Worm (Caenorhabditis elegans) whole organism, L1 larva: ENCODE results near the gene cdr-1.

Source experiments
- C16A3.4 ChIP-seq: fragments of 150-350 bp; optimal IDR thresholded peaks from 2 replicates; lab custom pipeline; 2014; ENCODE audit warnings: missing biosample characterization, missing genetic modification characterization
- C34B4.2 ChIP-seq: sonication (generic microtip); optimal IDR thresholded peaks from 2 replicates; lab custom pipeline; 2017; ENCODE audit warnings: mild to moderate bottlenecking, missing genetic modification characterization, missing compliant biosample characterization
- F16B12.6 ChIP-seq: fragments of 150-350 bp; optimal IDR thresholded peaks from 2 replicates; lab custom pipeline; 2014; ENCODE audit warnings: missing biosample characterization, missing genetic modification characterization
- alr-1 ChIP-seq: fragments of 200-800 bp; sonication (Bioruptor generic); optimal IDR thresholded peaks from 2 replicates; lab custom pipeline; 2018; ENCODE audit warnings: borderline replicate concordance, mild to moderate bottlenecking, missing genetic modification characterization, missing compliant biosample characterization
- aly-2 ChIP-seq: fragments of 150-350 bp; optimal IDR thresholded peaks from 2 replicates; lab custom pipeline; 2014; ENCODE audit warnings: missing biosample characterization, missing genetic modification characterization
- ama-1 ChIP-seq: fragments of 150-350 bp; optimal IDR thresholded peaks from 2 replicates; lab custom pipeline; 2014
- blmp-1 ChIP-seq: fragments of 150-350 bp; optimal IDR thresholded peaks from 2 replicates; lab custom pipeline; 2014; ENCODE audit warnings: missing biosample characterization, missing genetic modification characterization
- ceh-88 ChIP-seq: fragments of 200-800 bp; sonication (Bioruptor generic); IDR thresholded peaks from 2 replicates; pipeline ENCODE4 v1.3.6; 2022; ENCODE audit warnings: missing genetic modification characterization, missing compliant biosample characterization
- ces-1 ChIP-seq: fragments of 150-350 bp; optimal IDR thresholded peaks from 2 replicates; lab custom pipeline; 2014; ENCODE audit warnings: missing biosample characterization, missing genetic modification reagents, missing genetic modification characterization
- dpl-1 ChIP-seq, 3 experiments: fragments of 150-350 bp in 2 of 3; sonication (generic microtip) in 1 of 3; optimal IDR thresholded peaks; 2 replicates each; lab custom pipeline; 2014 to 2017; ENCODE audit warnings: missing biosample characterization in 3 of 3, missing genetic modification characterization in 3 of 3, missing genetic modification reagents in 3 of 3
- dsc-1 ChIP-seq: sonication (generic microtip); optimal IDR thresholded peaks from 2 replicates; lab custom pipeline; 2016; ENCODE audit warnings: mild to moderate bottlenecking, missing genetic modification characterization, missing compliant biosample characterization
- efl-3 ChIP-seq: fragments of 200-800 bp; sonication (Bioruptor generic); optimal IDR thresholded peaks from 2 replicates; lab custom pipeline; 2018; ENCODE audit warnings: mild to moderate bottlenecking, missing genetic modification characterization, missing compliant biosample characterization
- egl-13 ChIP-seq: sonication (generic microtip); optimal IDR thresholded peaks from 2 replicates; lab custom pipeline; 2016; ENCODE audit warnings: missing genotype, missing genetic modification reagents, missing genetic modification characterization, missing compliant biosample characterization
- elt-3 ChIP-seq, 6 experiments: fragments of 150-350 bp in 1 of 6; sonication (generic microtip); optimal IDR thresholded peaks; 2 replicates each; lab custom pipeline; 2017 to 2018; ENCODE audit warnings: missing biosample characterization in 6 of 6, missing genetic modification characterization in 6 of 6, inconsistent platforms in 1 of 6
- ets-5 ChIP-seq: fragments of 200-800 bp; sonication (Bioruptor generic); IDR thresholded peaks from 2 replicates; pipeline ENCODE4 v1.3.6; 2022; ENCODE audit warnings: missing genetic modification characterization, missing compliant biosample characterization
- fkh-10 ChIP-seq: sonication (generic microtip); optimal IDR thresholded peaks from 2 replicates; lab custom pipeline; 2017; ENCODE audit warnings: missing biosample characterization, missing genetic modification reagents, missing genetic modification characterization
- fkh-4 ChIP-seq: sonication (generic microtip); optimal IDR thresholded peaks from 2 replicates; lab custom pipeline; 2016; ENCODE audit warnings: missing compliant biosample characterization, missing genetic modification characterization, borderline replicate concordance
- hlh-17 ChIP-seq: fragments of 200-800 bp; sonication (Bioruptor generic); optimal IDR thresholded peaks from 2 replicates; lab custom pipeline; 2018; ENCODE audit warnings: missing genetic modification characterization, mild to moderate bottlenecking, missing compliant biosample characterization, moderate library complexity, borderline replicate concordance
- jun-1 ChIP-seq: fragments of 150-350 bp; optimal IDR thresholded peaks from 2 replicates; lab custom pipeline; 2014; ENCODE audit warnings: missing biosample characterization, missing genetic modification reagents, missing genetic modification characterization
- lin-14 ChIP-seq: fragments of 200-800 bp; sonication (Bioruptor generic); optimal IDR thresholded peaks from 2 replicates; lab custom pipeline; 2018; ENCODE audit warnings: mild to moderate bottlenecking, missing genetic modification characterization, moderate library complexity, missing compliant biosample characterization
- lin-15B ChIP-seq: fragments of 150-350 bp; sonication (generic microtip); optimal IDR thresholded peaks from 3 replicates; lab custom pipeline; 2014; ENCODE audit warnings: missing biosample characterization, missing genetic modification characterization
- lin-39 ChIP-seq: fragments of 150-350 bp; optimal IDR thresholded peaks from 2 replicates; lab custom pipeline; 2014; ENCODE audit warnings: missing biosample characterization, missing genetic modification reagents, missing genetic modification characterization
- lir-3 ChIP-seq: sonication (generic microtip); optimal IDR thresholded peaks from 2 replicates; lab custom pipeline; 2016; ENCODE audit warnings: mild to moderate bottlenecking, missing genetic modification characterization, moderate library complexity, missing compliant biosample characterization; ENCODE audit not compliant: poor library complexity
- lsy-2 ChIP-seq, 2 experiments: fragments of 150-350 bp; optimal IDR thresholded peaks; 2 replicates each; lab custom pipeline; 2014; ENCODE audit warnings: missing biosample characterization in 2 of 2, missing genetic modification characterization in 2 of 2
- mdl-1 ChIP-seq, 2 experiments: fragments of 150-350 bp; optimal IDR thresholded peaks; 2 replicates each; lab custom pipeline; 2014 to 2017; ENCODE audit warnings: missing biosample characterization in 2 of 2, missing genetic modification characterization in 2 of 2, inconsistent platforms in 1 of 2
- nhr-11 ChIP-seq: fragments of 150-350 bp; optimal IDR thresholded peaks from 2 replicates; lab custom pipeline; 2014; ENCODE audit warnings: missing biosample characterization, missing genetic modification characterization
- nhr-12 ChIP-seq: sonication (generic microtip); optimal IDR thresholded peaks from 2 replicates; lab custom pipeline; 2017; ENCODE audit warnings: missing biosample characterization, missing genetic modification characterization
- nhr-19 ChIP-seq: fragments of 200-800 bp; sonication (Bioruptor generic); conservative IDR thresholded peaks from 2 replicates; pipeline ENCODE4 v1.3.6; 2022; ENCODE audit warnings: missing genetic modification characterization, missing compliant biosample characterization
- nhr-28 ChIP-seq: fragments of 150-350 bp; optimal IDR thresholded peaks from 2 replicates; lab custom pipeline; 2014; ENCODE audit warnings: missing biosample characterization, missing genetic modification characterization
- nhr-71 ChIP-seq: sonication (generic microtip); optimal IDR thresholded peaks from 2 replicates; lab custom pipeline; 2016; ENCODE audit warnings: mild to moderate bottlenecking, missing genetic modification characterization, moderate library complexity, missing compliant biosample characterization
- nhr-76 ChIP-seq: sonication (generic microtip); optimal IDR thresholded peaks from 2 replicates; lab custom pipeline; 2017; ENCODE audit warnings: missing biosample characterization, missing genetic modification characterization
- nhr-84 ChIP-seq: sonication (generic microtip); optimal IDR thresholded peaks from 2 replicates; lab custom pipeline; 2017; ENCODE audit warnings: missing biosample characterization, missing genetic modification characterization
- nhr-90 ChIP-seq: sonication (generic microtip); optimal IDR thresholded peaks from 2 replicates; lab custom pipeline; 2016; ENCODE audit warnings: mild to moderate bottlenecking, missing genetic modification characterization, missing compliant biosample characterization; ENCODE audit not compliant: poor library complexity
- pag-3 ChIP-seq: sonication (generic microtip); optimal IDR thresholded peaks from 2 replicates; lab custom pipeline; 2017; ENCODE audit warnings: missing genetic modification characterization, mild to moderate bottlenecking, missing compliant biosample characterization, antibody characterized with exemption, borderline replicate concordance; ENCODE audit not compliant: insufficient read depth
- pax-3 ChIP-seq: fragments of 200-800 bp; sonication (Bioruptor generic); optimal IDR thresholded peaks from 2 replicates; lab custom pipeline; 2018; ENCODE audit warnings: mild to moderate bottlenecking, missing genetic modification characterization, moderate library complexity, missing compliant biosample characterization
- pqm-1 ChIP-seq: sonication (generic microtip); optimal IDR thresholded peaks from 3 replicates; lab custom pipeline; 2017; ENCODE audit warnings: missing biosample characterization, missing genetic modification characterization
- rnt-1 ChIP-seq: sonication (generic microtip); optimal IDR thresholded peaks from 2 replicates; lab custom pipeline; 2016; ENCODE audit warnings: mild to moderate bottlenecking, missing genetic modification characterization, moderate library complexity, missing compliant biosample characterization
- snpc-4 ChIP-seq: fragments of 150-350 bp; optimal IDR thresholded peaks from 2 replicates; lab custom pipeline; 2014; ENCODE audit warnings: missing biosample characterization, missing genetic modification characterization
- snu-23 ChIP-seq: sonication (generic microtip); optimal IDR thresholded peaks from 2 replicates; lab custom pipeline; 2016; ENCODE audit warnings: missing genetic modification characterization, missing compliant biosample characterization
- sptf-1 ChIP-seq: fragments of 150-350 bp; optimal IDR thresholded peaks from 2 replicates; lab custom pipeline; 2014; ENCODE audit warnings: missing biosample characterization, missing genetic modification characterization
- tbx-2 ChIP-seq: sonication (generic microtip); optimal IDR thresholded peaks from 2 replicates; lab custom pipeline; 2016; ENCODE audit warnings: missing genetic modification characterization, missing compliant biosample characterization
- tlp-1 ChIP-seq: fragments of 150-350 bp; optimal IDR thresholded peaks from 2 replicates; lab custom pipeline; 2014; ENCODE audit warnings: missing biosample characterization, missing genetic modification characterization
- unc-130 ChIP-seq: fragments of 150-350 bp; optimal IDR thresholded peaks from 2 replicates; lab custom pipeline; 2017; ENCODE audit warnings: missing biosample characterization, missing genetic modification characterization, inconsistent platforms
- unc-62 ChIP-seq: fragments of 150-350 bp; optimal IDR thresholded peaks from 2 replicates; lab custom pipeline; 2014; ENCODE audit warnings: missing biosample characterization, missing genetic modification reagents, missing genetic modification characterization
- xbp-1 ChIP-seq: sonication (generic microtip); optimal IDR thresholded peaks from 2 replicates; lab custom pipeline; 2016; ENCODE audit warnings: missing genetic modification characterization, missing compliant biosample characterization
- zip-4 ChIP-seq: fragments of 200-800 bp; sonication (Bioruptor generic); optimal IDR thresholded peaks from 2 replicates; lab custom pipeline; 2018; ENCODE audit warnings: mild to moderate bottlenecking, missing genetic modification characterization, moderate library complexity, missing compliant biosample characterization
- ztf-4 ChIP-seq: fragments of 150-350 bp; optimal IDR thresholded peaks from 2 replicates; lab custom pipeline; 2014; ENCODE audit warnings: missing biosample characterization, missing genetic modification characterization

The cdr-1 gene

ce11 chrV:15921102-15921501 lies at the start of gene cdr-1:
Gene cdr-1, plus strand, starts transcription at chrV:15921309.
- TF ChIP-seq fkh-4 (tag; lab: Kevin White, UChicago) (no peak), nhr-84 (tag; lab: Kevin White, UChicago) (no peak), elt-3 (tag; optimal IDR thresholded peaks at IDR 0.05; lab: Kevin White, UChicago) (peak in 1 of 6 experiments; percentile 11), nhr-19 (GFP tag; lab: Robert Waterston, UW) (no peak)

- TF ChIP-seq dsc-1 (tag; lab: Kevin White, UChicago) = no peak
- TF ChIP-seq fkh-10 (GFP tag; lab: Kevin White, UChicago) = no peak
- no peak for TF ChIP-seq snpc-4 (tag; lab: Kevin White, UChicago)
- no peak for TF ChIP-seq pag-3
- no peak for TF ChIP-seq nhr-90 (tag; lab: Kevin White, UChicago)
- no peak for TF ChIP-seq alr-1 (tag; lab: Kevin White, UChicago)
- no peak for TF ChIP-seq unc-130 (tag; lab: Kevin White, UChicago)
- TF ChIP-seq pax-3 (tag; lab: Kevin White, UChicago) = no peak
- no peak for TF ChIP-seq dpl-1 (GFP tag; optimal IDR thresholded peaks at IDR 0.05; lab: Kevin White, UChicago)
- no peak for TF ChIP-seq lin-39 (tag; lab: Kevin White, UChicago)
- TF ChIP-seq aly-2 (tag; lab: Kevin White, UChicago) = no peak
- no peak for TF ChIP-seq elt-3 (tag; optimal IDR thresholded peaks at IDR 0.05; lab: Kevin White, UChicago)
- TF ChIP-seq lin-15B = no peak
- TF ChIP-seq tbx-2 = no peak
- no peak for TF ChIP-seq snu-23
- no peak for TF ChIP-seq ets-5
Measured at ce11 chrV:15872273-15872672, 48.8 kb upstream of the cdr-1 start, which contains the start of gene str-56. Gene str-56, plus strand, starts transcription at chrV:15872573.

ce11 chrV:15873762-15874161 lies 47.3 kb upstream of the cdr-1 start:
- TF ChIP-seq xbp-1 (tag; lab: Kevin White, UChicago) (peak; percentile 64), pqm-1 (tag; lab: Kevin White, UChicago) (no peak), unc-130 (tag; lab: Kevin White, UChicago) (peak; percentile 35), C34B4.2 (tag; lab: Kevin White, UChicago) (no peak), dsc-1 (tag; lab: Kevin White, UChicago) (peak; percentile 71), egl-13 (tag; lab: Kevin White, UChicago) (peak; percentile 52), ets-5 (no peak), lsy-2 (tag; optimal IDR thresholded peaks at IDR 0.05; lab: Kevin White, UChicago) (peak; percentile 48 to 63), ceh-88 (GFP tag; lab: Robert Waterston, UW) (0 out of 2 replicates have a peak, but pooled peaks have one; percentile 11), fkh-4 (tag; lab: Kevin White, UChicago) (no peak), C16A3.4 (tag; lab: Kevin White, UChicago) (peak; percentile 78), tlp-1 (tag; lab: Kevin White, UChicago) (no peak), blmp-1 (no peak), sptf-1 (tag; lab: Kevin White, UChicago) (no peak), jun-1 (tag; lab: Kevin White, UChicago) (no peak), nhr-76 (tag; lab: Kevin White, UChicago) (no peak), zip-4 (peak; percentile 18), nhr-11 (tag; lab: Kevin White, UChicago) (no peak), elt-3 (tag; optimal IDR thresholded peaks at IDR 0.05; lab: Kevin White, UChicago) (peak in 1 of 6 experiments; percentile 29), lir-3 (tag; lab: Kevin White, UChicago) (peak; percentile 8), nhr-84 (tag; lab: Kevin White, UChicago) (no peak), hlh-17 (GFP tag; lab: Kevin White, UChicago) (no peak), unc-62 (GFP tag; lab: Kevin White, UChicago) (no peak), snu-23 (peak; percentile 81), efl-3 (no peak), ces-1 (GFP tag; lab: Kevin White, UChicago) (no peak), pax-3 (tag; lab: Kevin White, UChicago) (peak; percentile 58), dpl-1 (GFP tag; optimal IDR thresholded peaks at IDR 0.05; lab: Kevin White, UChicago) (peak; percentile 38 to 64 (median 51)), ama-1 (lab: Kevin White, UChicago) (no peak), lin-15B (no peak), lin-39 (tag; lab: Kevin White, UChicago) (no peak), ztf-4 (peak; percentile 8), nhr-71 (peak; percentile 76), nhr-12 (tag; lab: Kevin White, UChicago) (peak; percentile 12), nhr-28 (tag; lab: Kevin White, UChicago) (no peak), F16B12.6 (tag; lab: Kevin White, UChicago) (no peak), lin-14 (GFP tag; lab: Kevin White, UChicago) (no peak), mdl-1 (tag; optimal IDR thresholded peaks at IDR 0.05; lab: Kevin White, UChicago) (peak in 1 of 2 experiments; percentile 76), rnt-1 (tag; lab: Kevin White, UChicago) (peak; percentile 78)
